Worm (Caenorhabditis elegans): ENCODE measurements around the gene dmsr-9.

- peak; percentile 51; the same call in 1 of the 2 replicates for TF ChIP-seq ztf-23 (GFP tag; IDR thresholded peaks at IDR 0.05)
- TF ChIP-seq tab-1 (GFP tag; IDR thresholded peaks at IDR 0.05): peak; percentile 66; the same call in 1 of the 2 replicates
- no peak for TF ChIP-seq cog-1 (tag; optimal IDR thresholded peaks at IDR 0.05)
- TF ChIP-seq flt-1 (GFP tag; IDR thresholded peaks at IDR 0.05): peak; percentile 62
- peak; percentile 48; the same call in 1 of the 2 replicates for TF ChIP-seq ztf-29 (GFP tag; IDR thresholded peaks at IDR 0.05)
- no peak for TF ChIP-seq ref-1 (GFP tag; conservative IDR thresholded peaks at IDR 0.05)
Observed at ce11 chrV:6784853-6785492, 14.5 kb downstream of the dmsr-9 start, which contains the start of the genes spn-4 and spe-39.
